Worm (Caenorhabditis elegans) whole organism, L1 larva: ENCODE data around the gene pat-12.

ENCODE experiments used
- C04F5.9 ChIP-seq: sonication (generic microtip); optimal IDR thresholded peaks from 2 replicates; lab custom pipeline; 2016; ENCODE audit warnings: missing genetic modification characterization, missing compliant biosample characterization
- Y116A8C.19 ChIP-seq: sonication (generic microtip); optimal IDR thresholded peaks from 2 replicates; lab custom pipeline; 2016; ENCODE audit warnings: missing compliant biosample characterization, missing genetic modification characterization, borderline replicate concordance
- aha-1 ChIP-seq: fragments of 150-350 bp; optimal IDR thresholded peaks from 2 replicates; lab custom pipeline; 2014; ENCODE audit warnings: missing biosample characterization, missing genetic modification characterization
- alr-1 ChIP-seq: fragments of 200-800 bp; sonication (Bioruptor generic); optimal IDR thresholded peaks from 2 replicates; lab custom pipeline; 2018; ENCODE audit warnings: borderline replicate concordance, mild to moderate bottlenecking, missing genetic modification characterization, missing compliant biosample characterization
- ama-1 ChIP-seq: fragments of 150-350 bp; optimal IDR thresholded peaks from 2 replicates; lab custom pipeline; 2014
- blmp-1 ChIP-seq: fragments of 150-350 bp; optimal IDR thresholded peaks from 2 replicates; lab custom pipeline; 2014; ENCODE audit warnings: missing biosample characterization, missing genetic modification characterization
- ceh-63 ChIP-seq: fragments of 200-800 bp; sonication (Bioruptor generic); optimal IDR thresholded peaks from 2 replicates; lab custom pipeline; 2018; ENCODE audit warnings: mild to moderate bottlenecking, missing genetic modification characterization, missing compliant biosample characterization
- ceh-82 ChIP-seq, 3 experiments: fragments of 150-350 bp in 1 of 3; sonication (generic microtip) in 2 of 3; optimal IDR thresholded peaks; 2 replicates each; lab custom pipeline; 2014 to 2017; ENCODE audit warnings: missing biosample characterization in 3 of 3, missing genetic modification characterization in 3 of 3
- ces-1 ChIP-seq: fragments of 150-350 bp; optimal IDR thresholded peaks from 2 replicates; lab custom pipeline; 2014; ENCODE audit warnings: missing biosample characterization, missing genetic modification reagents, missing genetic modification characterization
- dsc-1 ChIP-seq: sonication (generic microtip); optimal IDR thresholded peaks from 2 replicates; lab custom pipeline; 2016; ENCODE audit warnings: mild to moderate bottlenecking, missing genetic modification characterization, missing compliant biosample characterization
- efl-1 ChIP-seq, 4 experiments: fragments of 150-350 bp; optimal IDR thresholded peaks in 3 of 4; peaks in 1 of 4; 1 replicate in 1 of 4; 2 replicates in 3 of 4; lab custom pipeline; 2014; ENCODE audit warnings: missing biosample characterization in 2 of 4, missing genetic modification characterization in 2 of 4, missing genetic modification reagents in 2 of 4
- efl-3 ChIP-seq: fragments of 200-800 bp; sonication (Bioruptor generic); optimal IDR thresholded peaks from 2 replicates; lab custom pipeline; 2018; ENCODE audit warnings: mild to moderate bottlenecking, missing genetic modification characterization, missing compliant biosample characterization
- elt-2 ChIP-seq: sonication (generic microtip); optimal IDR thresholded peaks from 2 replicates; lab custom pipeline; 2016; ENCODE audit warnings: missing genetic modification characterization, mild to moderate bottlenecking, inconsistent platforms, missing compliant biosample characterization, missing genetic modification reagents
- elt-3 ChIP-seq, 6 experiments: fragments of 150-350 bp in 1 of 6; sonication (generic microtip); optimal IDR thresholded peaks; 2 replicates each; lab custom pipeline; 2017 to 2018; ENCODE audit warnings: missing biosample characterization in 6 of 6, missing genetic modification characterization in 6 of 6, inconsistent platforms in 1 of 6
- ets-5 ChIP-seq: fragments of 200-800 bp; sonication (Bioruptor generic); IDR thresholded peaks from 2 replicates; pipeline ENCODE4 v1.3.6; 2022; ENCODE audit warnings: missing genetic modification characterization, missing compliant biosample characterization
- fkh-10 ChIP-seq: sonication (generic microtip); optimal IDR thresholded peaks from 2 replicates; lab custom pipeline; 2017; ENCODE audit warnings: missing biosample characterization, missing genetic modification reagents, missing genetic modification characterization
- fkh-4 ChIP-seq: sonication (generic microtip); optimal IDR thresholded peaks from 2 replicates; lab custom pipeline; 2016; ENCODE audit warnings: missing compliant biosample characterization, missing genetic modification characterization, borderline replicate concordance
- fkh-8 ChIP-seq: sonication (generic microtip); optimal IDR thresholded peaks from 2 replicates; lab custom pipeline; 2016; ENCODE audit warnings: mild to moderate bottlenecking, missing genetic modification characterization, missing compliant biosample characterization
- fos-1 ChIP-seq: fragments of 150-350 bp; optimal IDR thresholded peaks from 2 replicates; lab custom pipeline; 2014; ENCODE audit warnings: missing biosample characterization, missing genetic modification characterization
- grh-1 ChIP-seq: fragments of 200-800 bp; sonication (Bioruptor generic); IDR thresholded peaks from 2 replicates; pipeline ENCODE4 v1.3.6; 2022; ENCODE audit warnings: missing genetic modification reagents, missing genetic modification characterization, missing compliant biosample characterization
- lin-13 ChIP-seq: fragments of 150-350 bp; optimal IDR thresholded peaks from 2 replicates; lab custom pipeline; 2014; ENCODE audit warnings: missing biosample characterization, missing genetic modification reagents, missing genetic modification characterization
- nhr-12 ChIP-seq: sonication (generic microtip); optimal IDR thresholded peaks from 2 replicates; lab custom pipeline; 2017; ENCODE audit warnings: missing biosample characterization, missing genetic modification characterization
- nhr-19 ChIP-seq: fragments of 200-800 bp; sonication (Bioruptor generic); conservative IDR thresholded peaks from 2 replicates; pipeline ENCODE4 v1.3.6; 2022; ENCODE audit warnings: missing genetic modification characterization, missing compliant biosample characterization
- nhr-20 ChIP-seq: sonication (generic microtip); optimal IDR thresholded peaks from 2 replicates; lab custom pipeline; 2016; ENCODE audit warnings: mild to moderate bottlenecking, missing genetic modification characterization, missing compliant biosample characterization
- nhr-71 ChIP-seq: sonication (generic microtip); optimal IDR thresholded peaks from 2 replicates; lab custom pipeline; 2016; ENCODE audit warnings: mild to moderate bottlenecking, missing genetic modification characterization, moderate library complexity, missing compliant biosample characterization
- nhr-76 ChIP-seq: sonication (generic microtip); optimal IDR thresholded peaks from 2 replicates; lab custom pipeline; 2017; ENCODE audit warnings: missing biosample characterization, missing genetic modification characterization
- nhr-90 ChIP-seq: sonication (generic microtip); optimal IDR thresholded peaks from 2 replicates; lab custom pipeline; 2016; ENCODE audit warnings: mild to moderate bottlenecking, missing genetic modification characterization, missing compliant biosample characterization; ENCODE audit not compliant: poor library complexity
- pag-3 ChIP-seq: sonication (generic microtip); optimal IDR thresholded peaks from 2 replicates; lab custom pipeline; 2017; ENCODE audit warnings: missing genetic modification characterization, mild to moderate bottlenecking, missing compliant biosample characterization, antibody characterized with exemption, borderline replicate concordance; ENCODE audit not compliant: insufficient read depth
- pax-3 ChIP-seq: fragments of 200-800 bp; sonication (Bioruptor generic); optimal IDR thresholded peaks from 2 replicates; lab custom pipeline; 2018; ENCODE audit warnings: mild to moderate bottlenecking, missing genetic modification characterization, moderate library complexity, missing compliant biosample characterization
- rnt-1 ChIP-seq: sonication (generic microtip); optimal IDR thresholded peaks from 2 replicates; lab custom pipeline; 2016; ENCODE audit warnings: mild to moderate bottlenecking, missing genetic modification characterization, moderate library complexity, missing compliant biosample characterization
- sox-4 ChIP-seq: sonication (generic microtip); optimal IDR thresholded peaks from 2 replicates; lab custom pipeline; 2016; ENCODE audit warnings: missing genetic modification characterization, missing compliant biosample characterization
- sptf-1 ChIP-seq: fragments of 150-350 bp; optimal IDR thresholded peaks from 2 replicates; lab custom pipeline; 2014; ENCODE audit warnings: missing biosample characterization, missing genetic modification characterization
- swsn-7 ChIP-seq: sonication (generic microtip); optimal IDR thresholded peaks from 2 replicates; lab custom pipeline; 2016; ENCODE audit warnings: missing genetic modification characterization, missing compliant biosample characterization
- tbx-2 ChIP-seq: sonication (generic microtip); optimal IDR thresholded peaks from 2 replicates; lab custom pipeline; 2016; ENCODE audit warnings: missing genetic modification characterization, missing compliant biosample characterization
- tlp-1 ChIP-seq: fragments of 150-350 bp; optimal IDR thresholded peaks from 2 replicates; lab custom pipeline; 2014; ENCODE audit warnings: missing biosample characterization, missing genetic modification characterization
- unc-30 ChIP-seq: sonication (generic microtip); optimal IDR thresholded peaks from 2 replicates; lab custom pipeline; 2017; ENCODE audit warnings: missing biosample characterization, missing genetic modification characterization
- unc-98 ChIP-seq: fragments of 200-800 bp; sonication (Bioruptor generic); IDR thresholded peaks from 2 replicates; pipeline ENCODE4 v1.3.6; 2022; ENCODE audit warnings: missing genetic modification characterization, missing compliant biosample characterization
- xbp-1 ChIP-seq: sonication (generic microtip); optimal IDR thresholded peaks from 2 replicates; lab custom pipeline; 2016; ENCODE audit warnings: missing genetic modification characterization, missing compliant biosample characterization

Gene pat-12

ce11 chrIII:783254-783753 lies 31.1 kb upstream of the pat-12 start, which contains the start of the genes dagl-2 and ppm-1.G (continued):
- TF ChIP-seq pax-3 (tag; lab: Kevin White, UChicago) = peak; percentile 81

DNA sequence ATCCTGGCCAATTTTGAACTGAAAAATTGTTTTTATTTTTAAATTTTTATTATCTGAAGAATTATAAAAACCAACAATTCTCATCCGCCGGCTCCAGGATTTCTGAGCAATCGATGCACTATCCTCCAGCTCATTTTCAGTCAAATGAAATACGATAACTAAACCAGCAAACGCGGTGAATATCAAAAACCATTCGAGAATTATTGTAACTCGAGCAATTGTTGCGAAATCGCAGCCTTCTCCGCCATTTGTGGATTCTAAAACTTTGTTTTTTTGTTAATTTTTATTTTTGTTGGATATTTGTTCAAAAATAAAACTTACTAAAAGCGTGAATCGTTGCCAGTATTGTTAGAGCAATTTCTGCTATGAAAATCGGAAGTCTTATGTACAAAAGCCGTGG lies 30.3 kb upstream of the pat-12 start:
- TF ChIP-seq efl-1 (optimal IDR thresholded peaks at IDR 0.05; lab: Kevin White, UChicago) = no peak
- TF ChIP-seq efl-1 (GFP tag; optimal IDR thresholded peaks at IDR 0.05 in 1 of 2; lab: Kevin White, UChicago) = peak in 1 of 2 experiments; percentile 78
- TF ChIP-seq ces-1 = no peak

ce11 chrIII:778771-779170 lies 26.5 kb upstream of the pat-12 start, which contains the start of gene alh-11:
alh-11 (minus strand) TSS chrIII:778871.
- no peak for TF ChIP-seq sptf-1 (tag; lab: Kevin White, UChicago)
- no peak for TF ChIP-seq xbp-1 (tag; lab: Kevin White, UChicago)
- no peak for TF ChIP-seq C04F5.9 (tag; lab: Kevin White, UChicago)
- TF ChIP-seq ceh-63 (GFP tag; lab: Kevin White, UChicago) = no peak
- no peak for TF ChIP-seq fos-1 (tag; lab: Kevin White, UChicago)
- no peak for TF ChIP-seq nhr-71 (tag; lab: Kevin White, UChicago)
- TF ChIP-seq alr-1 (tag; lab: Kevin White, UChicago) = no peak
- TF ChIP-seq ama-1 = no peak
- TF ChIP-seq fkh-4 (tag; lab: Kevin White, UChicago) = no peak
- TF ChIP-seq nhr-76 (tag; lab: Kevin White, UChicago) = no peak
- TF ChIP-seq efl-1 (optimal IDR thresholded peaks at IDR 0.05; lab: Kevin White, UChicago) = no peak
- TF ChIP-seq efl-1 (GFP tag; optimal IDR thresholded peaks at IDR 0.05 in 1 of 2; lab: Kevin White, UChicago) = no peak
- no peak for TF ChIP-seq sox-4 (tag; lab: Kevin White, UChicago)
- no peak for TF ChIP-seq rnt-1 (tag; lab: Kevin White, UChicago)
- TF ChIP-seq swsn-7 = no peak
- no peak for TF ChIP-seq tbx-2 (tag; lab: Kevin White, UChicago)
- no peak for TF ChIP-seq unc-98

DNA sequence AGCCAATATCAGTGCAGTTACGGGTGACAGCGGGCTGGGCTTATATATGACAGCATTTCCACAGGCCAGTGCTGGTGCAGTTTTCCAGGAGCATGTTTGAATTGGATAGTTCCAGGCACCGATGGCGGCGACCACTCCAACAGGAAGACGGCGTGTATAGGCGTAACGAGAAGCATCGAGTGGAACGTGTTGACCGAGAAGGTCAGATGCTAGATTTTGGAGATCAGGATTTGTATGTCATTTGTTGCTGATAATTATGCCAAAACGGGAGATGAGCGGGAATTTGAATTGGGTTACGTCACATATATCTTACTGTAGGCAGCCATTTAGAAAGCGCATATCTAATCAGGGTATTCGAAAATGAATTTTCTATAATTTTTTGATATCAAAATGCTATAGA lies 23.2 kb upstream of the pat-12 start:
- TF ChIP-seq efl-1 (optimal IDR thresholded peaks at IDR 0.05; lab: Kevin White, UChicago) = no peak
- TF ChIP-seq efl-1 (GFP tag; optimal IDR thresholded peaks at IDR 0.05 in 1 of 2; lab: Kevin White, UChicago) = peak in 1 of 2 experiments; percentile 82
- TF ChIP-seq nhr-20 (tag; lab: Kevin White, UChicago) = no peak
- no peak for TF ChIP-seq nhr-90 (tag; lab: Kevin White, UChicago)
- TF ChIP-seq fkh-10 (GFP tag; lab: Kevin White, UChicago) = no peak
- TF ChIP-seq lin-13 (GFP tag; lab: Kevin White, UChicago) = no peak

ce11 chrIII:773114-773513 lies 20.9 kb upstream of the pat-12 start, which contains the start of gene cyn-6:
cyn-6 (plus strand) TSS chrIII:773414.
- TF ChIP-seq unc-30 = no peak
- TF ChIP-seq dsc-1 (tag; lab: Kevin White, UChicago) = no peak
- TF ChIP-seq ceh-82 (tag; optimal IDR thresholded peaks at IDR 0.05; lab: Kevin White, UChicago) = no peak
- no peak for TF ChIP-seq fkh-4 (tag; lab: Kevin White, UChicago)
- no peak for TF ChIP-seq fos-1 (tag; lab: Kevin White, UChicago)
- no peak for TF ChIP-seq aha-1

ce11 chrIII:772675-773074 lies 20.4 kb upstream of the pat-12 start:
- TF ChIP-seq blmp-1 (tag; lab: Kevin White, UChicago) (peak; percentile 88), elt-3 (tag; optimal IDR thresholded peaks at IDR 0.05; lab: Kevin White, UChicago) (peak in 2 of 6 experiments; percentile 2 to 15), fkh-4 (tag; lab: Kevin White, UChicago) (no peak)

DNA sequence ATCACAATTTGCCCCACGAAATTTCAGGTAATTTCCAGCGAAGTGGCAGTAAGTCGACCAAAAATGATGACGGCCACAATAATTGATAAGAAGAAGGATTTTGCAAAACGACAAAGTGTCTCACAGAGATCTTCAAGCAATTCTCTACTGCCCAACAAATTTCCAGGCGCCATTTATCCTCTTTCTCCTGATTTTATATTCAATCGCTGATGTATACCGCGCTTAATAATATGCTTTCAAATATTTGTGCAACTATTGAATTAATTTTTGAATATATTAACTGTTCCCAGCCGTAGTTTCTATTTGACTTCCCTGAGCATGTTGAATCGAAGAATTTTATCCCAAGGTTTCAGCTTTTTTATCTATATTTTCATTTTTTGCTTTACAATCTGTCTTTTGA lies 18.7 kb upstream of the pat-12 start, which contains the start of gene tpst-2:
Gene tpst-2 (plus strand): TSS at position 301 of the 400 bp plus-strand sequence.
- no peak for TF ChIP-seq efl-3 (GFP tag; lab: Kevin White, UChicago)
- no peak for TF ChIP-seq aha-1
- no peak for TF ChIP-seq nhr-20 (tag; lab: Kevin White, UChicago)
- TF ChIP-seq C04F5.9 (tag; lab: Kevin White, UChicago) = no peak
- TF ChIP-seq Y116A8C.19 (tag; lab: Kevin White, UChicago) = no peak
- no peak for TF ChIP-seq elt-3 (tag; optimal IDR thresholded peaks at IDR 0.05; lab: Kevin White, UChicago)
- TF ChIP-seq elt-2 = no peak
- no peak for TF ChIP-seq nhr-76 (tag; lab: Kevin White, UChicago)
- no peak for TF ChIP-seq ets-5 (GFP tag; lab: Robert Waterston, UW)
- TF ChIP-seq grh-1 (GFP tag; lab: Robert Waterston, UW) = no peak
- no peak for TF ChIP-seq fkh-8 (tag; lab: Kevin White, UChicago)
- TF ChIP-seq tlp-1 (tag; lab: Kevin White, UChicago) = no peak
- no peak for TF ChIP-seq fos-1 (tag; lab: Kevin White, UChicago)
- no peak for TF ChIP-seq pag-3 (tag; lab: Kevin White, UChicago)
- TF ChIP-seq nhr-12 (tag; lab: Kevin White, UChicago) = no peak
- TF ChIP-seq nhr-19 (GFP tag; lab: Robert Waterston, UW) = no peak
